Fruit fly (Drosophila melanogaster) whole organism: Measurements from ENCODE around the gene Ctu2.

Experiments
- CG8478 ChIP-seq: fragments of >200 bp; optimal IDR thresholded peaks from 2 replicates; lab custom pipeline; 2018; ENCODE audit warnings: inconsistent platforms
- Dll ChIP-seq: fragments of >200 bp; optimal IDR thresholded peaks from 2 replicates; lab custom pipeline; 2017
- EcR ChIP-seq, 2 experiments: fragments of >200 bp; optimal IDR thresholded peaks; 2 replicates each; lab custom pipeline; 2017; ENCODE audit warnings: missing biosample characterization in 2 of 2, missing genetic modification characterization in 2 of 2, missing genetic modification reagents in 2 of 2
- pan ChIP-seq: fragments of >200 bp; optimal IDR thresholded peaks from 2 replicates; lab custom pipeline; 2017
- psq ChIP-seq: fragments of >200 bp; optimal IDR thresholded peaks from 2 replicates; lab custom pipeline; 2017
- usp ChIP-seq: fragments of >200 bp; optimal IDR thresholded peaks from 2 replicates; lab custom pipeline; 2017; ENCODE audit warnings: missing biosample characterization, missing genetic modification characterization, mixed read lengths

DNA sequence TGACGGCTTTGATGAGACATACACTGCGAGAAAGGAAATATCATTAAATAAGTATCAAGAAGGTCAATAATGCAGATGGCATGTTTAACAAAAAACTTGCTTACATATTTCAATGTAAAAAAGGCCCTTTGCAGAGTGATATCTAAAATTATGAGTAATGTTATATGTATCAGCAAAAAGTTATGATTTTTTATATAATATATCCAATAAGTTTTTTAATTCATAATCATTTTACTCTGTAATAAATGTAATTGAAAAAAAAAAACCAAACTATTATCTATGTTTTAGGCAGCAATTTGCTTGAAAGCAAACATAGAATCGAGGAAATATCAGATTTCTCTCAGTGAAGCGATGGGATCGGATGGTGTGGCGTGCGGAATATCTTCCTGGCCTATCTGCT is 23.3 kb downstream of the Ctu2 start:
- TF ChIP-seq pan (lab: Kevin White, UChicago) (no peak), usp (no peak), EcR (GFP tag; optimal IDR thresholded peaks at IDR 0.05; lab: Kevin White, UChicago) (no peak), CG8478 (lab: Kevin White, UChicago) (no peak), Dll (lab: Kevin White, UChicago) (no peak), psq (no peak)
